Fruit fly (Drosophila melanogaster): ENCODE measurements around the gene Ubr3.

DNA sequence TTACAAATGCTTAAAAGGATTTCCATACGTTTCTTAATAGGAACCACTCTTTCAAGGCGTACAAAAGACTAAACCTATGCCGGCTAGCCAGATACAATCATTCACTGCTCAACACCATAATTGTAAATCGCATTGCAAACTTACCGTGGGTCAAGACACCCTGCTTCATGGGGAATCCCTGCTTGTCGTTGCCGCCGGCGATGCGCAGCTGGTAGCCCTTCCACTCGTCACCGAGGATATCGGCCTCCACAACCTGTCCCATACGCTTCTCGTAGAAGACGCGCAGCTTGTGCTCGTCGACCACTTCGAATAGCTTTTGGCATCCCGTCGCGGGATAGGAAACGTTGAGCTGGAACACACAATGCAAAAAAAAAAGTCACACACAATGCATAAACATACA is 35.0 kb upstream of the Ubr3 start:
- TF ChIP-seq Drgx (GFP tag; IDR thresholded peaks at IDR 0.05) (no peak), Side (GFP tag; optimal IDR thresholded peaks at IDR 0.05) (no peak), CG8388 (GFP tag; optimal IDR thresholded peaks at IDR 0.05) (no peak), CkIIα-i1 (GFP tag; IDR thresholded peaks at IDR 0.05) (no peak), gcm (GFP tag; optimal IDR thresholded peaks at IDR 0.05) (no peak), zfh1 (GFP tag; IDR thresholded peaks at IDR 0.05) (no peak), crol (GFP tag; IDR thresholded peaks at IDR 0.05) (no peak), CG9727 (GFP tag; optimal IDR thresholded peaks at IDR 0.05) (no peak), gcm2 (GFP tag; optimal IDR thresholded peaks at IDR 0.05) (no peak)

All from whole organism, embryonic.